Fruit fly (Drosophila melanogaster) whole organism, embryonic: Measurements from ENCODE around the gene SoxN.
A peak's percentile ranks its signal among the peaks of the same experiment; 100 is the strongest.

Source experiments
- CG10959 ChIP-seq: fragments of 200-800 bp; sonication (Bioruptor generic); IDR thresholded peaks from 2 replicates; pipeline ENCODE4 v1.3.6; 2022; ENCODE audit warnings: missing biosample characterization, missing genetic modification characterization
- CG14050 ChIP-seq: fragments of 200-800 bp; sonication (Bioruptor generic); IDR thresholded peaks from 3 replicates; pipeline ENCODE4 v1.3.6; 2022; ENCODE audit warnings: missing biosample characterization, missing genetic modification characterization
- CG15479 ChIP-seq: fragments of 200-800 bp; sonication (Bioruptor generic); optimal IDR thresholded peaks from 3 replicates; lab custom pipeline; 2019; ENCODE audit warnings: missing biosample characterization, mild to moderate bottlenecking, missing genetic modification characterization, moderate library complexity
- CG1832 ChIP-seq: fragments of 200-800 bp; sonication (Bioruptor generic); optimal IDR thresholded peaks from 2 replicates; lab custom pipeline; 2017; ENCODE audit warnings: missing biosample characterization, mild to moderate bottlenecking, missing genetic modification characterization, inconsistent platforms
- CG2129 ChIP-seq: fragments of 200-800 bp; sonication (Bioruptor generic); IDR thresholded peaks from 2 replicates; pipeline ENCODE4 v1.3.6; 2022; ENCODE audit warnings: missing biosample characterization, missing genetic modification characterization; ENCODE audit not compliant: partially characterized antibody
- CG2678 ChIP-seq: fragments of 200-800 bp; sonication (Bioruptor generic); optimal IDR thresholded peaks from 3 replicates; lab custom pipeline; 2019; ENCODE audit warnings: missing biosample characterization, mild to moderate bottlenecking, missing genetic modification characterization, moderate library complexity
- CG3407 ChIP-seq: fragments of 200-800 bp; sonication (Bioruptor generic); optimal IDR thresholded peaks from 2 replicates; lab custom pipeline; 2018; ENCODE audit warnings: missing biosample characterization, mild to moderate bottlenecking, missing genetic modification characterization
- CG42726 ChIP-seq: fragments of 200-800 bp; sonication (Bioruptor generic); IDR thresholded peaks from 2 replicates; pipeline ENCODE4 v1.3.6; 2022; ENCODE audit warnings: missing biosample characterization, missing genetic modification characterization; ENCODE audit not compliant: partially characterized antibody
- CG6813 ChIP-seq: fragments of 200-800 bp; sonication (Bioruptor generic); optimal IDR thresholded peaks from 2 replicates; lab custom pipeline; 2017; ENCODE audit warnings: missing biosample characterization, missing genetic modification characterization, mild to moderate bottlenecking, moderate library complexity, missing genetic modification reagents
- CG8290 ChIP-seq, 3 experiments: fragments of 200-800 bp; sonication (Bioruptor generic); optimal IDR thresholded peaks; 2 replicates each; lab custom pipeline; 2016 to 2019; ENCODE audit warnings: missing biosample characterization in 3 of 3, missing genetic modification characterization in 3 of 3, mild to moderate bottlenecking in 2 of 3, moderate library complexity in 1 of 3
- D ChIP-seq, 2 experiments: fragments of 200-800 bp in 1 of 2; fragments of >200 bp in 1 of 2; sonication (Bioruptor generic) in 1 of 2; optimal IDR thresholded peaks; 2 replicates in 1 of 2; 3 replicates in 1 of 2; lab custom pipeline; 2017; ENCODE audit warnings: mild to moderate bottlenecking in 1 of 2, missing biosample characterization in 1 of 2, missing genetic modification characterization in 1 of 2, missing genetic modification reagents in 1 of 2
- Gsc ChIP-seq: fragments of 200-800 bp; sonication (Bioruptor generic); IDR thresholded peaks from 2 replicates; pipeline ENCODE4 v1.3.6; 2022; ENCODE audit warnings: missing biosample characterization, missing genetic modification characterization
- Hey ChIP-seq: fragments of 200-800 bp; sonication (Bioruptor generic); optimal IDR thresholded peaks from 3 replicates; lab custom pipeline; 2018; ENCODE audit warnings: missing biosample characterization, mild to moderate bottlenecking, missing genetic modification characterization
- Meics ChIP-seq: fragments of 200-800 bp; sonication (Bioruptor generic); optimal IDR thresholded peaks from 2 replicates; lab custom pipeline; 2017; ENCODE audit warnings: missing biosample characterization, mild to moderate bottlenecking, missing genetic modification characterization
- Nf-YB ChIP-seq: fragments of 200-800 bp; sonication (Bioruptor generic); optimal IDR thresholded peaks from 3 replicates; lab custom pipeline; 2019; ENCODE audit warnings: missing biosample characterization, mild to moderate bottlenecking, missing genetic modification characterization, moderate library complexity
- Nf-YC ChIP-seq: fragments of 200-800 bp; optimal IDR thresholded peaks from 3 replicates; lab custom pipeline; 2019; ENCODE audit warnings: missing biosample characterization, mild to moderate bottlenecking, missing genetic modification characterization, moderate library complexity
- TFAM ChIP-seq: fragments of 200-800 bp; sonication (Bioruptor generic); optimal IDR thresholded peaks from 2 replicates; lab custom pipeline; 2017; ENCODE audit warnings: missing biosample characterization, missing genetic modification characterization, inconsistent platforms
- abd-A ChIP-seq: fragments of 200-800 bp; sonication (Bioruptor generic); optimal IDR thresholded peaks from 3 replicates; lab custom pipeline; 2019; ENCODE audit warnings: missing biosample characterization, mild to moderate bottlenecking, missing genetic modification characterization, moderate library complexity
- btn ChIP-seq: fragments of 200-800 bp; sonication (Bioruptor generic); optimal IDR thresholded peaks from 2 replicates; lab custom pipeline; 2016; ENCODE audit warnings: missing biosample characterization, missing genetic modification characterization
- crol ChIP-seq: fragments of 200-800 bp; sonication (Bioruptor generic); IDR thresholded peaks from 2 replicates; pipeline ENCODE4 v1.3.6; 2022; ENCODE audit warnings: missing biosample characterization, missing genetic modification characterization
- ewg ChIP-seq: fragments of 200-800 bp; sonication (Bioruptor generic); optimal IDR thresholded peaks from 3 replicates; lab custom pipeline; 2017; ENCODE audit warnings: mild to moderate bottlenecking, missing biosample characterization, missing genetic modification reagents, missing genetic modification characterization
- gsb-n ChIP-seq: fragments of 200-800 bp; sonication (Bioruptor generic); optimal IDR thresholded peaks from 3 replicates; lab custom pipeline; 2018; ENCODE audit warnings: missing biosample characterization, mild to moderate bottlenecking, missing genetic modification characterization
- hth ChIP-seq: fragments of >200 bp; optimal IDR thresholded peaks from 2 replicates; lab custom pipeline; 2017; ENCODE audit warnings: inconsistent platforms
- kni ChIP-seq: fragments of 200-800 bp; sonication (Bioruptor generic); optimal IDR thresholded peaks from 3 replicates; lab custom pipeline; 2017; ENCODE audit warnings: mild to moderate bottlenecking, missing biosample characterization, missing genetic modification reagents, missing genetic modification characterization
- oc ChIP-seq: fragments of 200-800 bp; sonication (Bioruptor generic); optimal IDR thresholded peaks from 2 replicates; lab custom pipeline; 2018; ENCODE audit warnings: missing biosample characterization, mild to moderate bottlenecking, missing genetic modification characterization, moderate library complexity
- pnt ChIP-seq: fragments of 200-800 bp; sonication (Bioruptor generic); optimal IDR thresholded peaks from 3 replicates; lab custom pipeline; 2016; ENCODE audit warnings: missing biosample characterization, missing genetic modification characterization
- pros ChIP-seq: fragments of 200-800 bp; sonication (Bioruptor generic); optimal IDR thresholded peaks from 3 replicates; lab custom pipeline; 2019; ENCODE audit warnings: missing biosample characterization, mild to moderate bottlenecking, missing genetic modification characterization, moderate library complexity
- tll ChIP-seq, 2 experiments: fragments of 200-800 bp in 1 of 2; fragments of >200 bp in 1 of 2; sonication (Bioruptor generic) in 1 of 2; optimal IDR thresholded peaks; 2 replicates each; lab custom pipeline; 2017 to 2019; ENCODE audit warnings: missing biosample characterization in 2 of 2, missing genetic modification characterization in 2 of 2, mild to moderate bottlenecking in 1 of 2, moderate library complexity in 1 of 2
- vfl ChIP-seq: fragments of 200-800 bp; sonication (Bioruptor generic); optimal IDR thresholded peaks from 2 replicates; lab custom pipeline; 2016; ENCODE audit warnings: missing biosample characterization, missing genetic modification characterization
- zen ChIP-seq: fragments of 200-800 bp; sonication (Bioruptor generic); optimal IDR thresholded peaks from 3 replicates; lab custom pipeline; 2018; ENCODE audit warnings: missing biosample characterization, mild to moderate bottlenecking, missing genetic modification characterization, moderate library complexity

The SoxN gene

dm6 chr2L:8794151-8794550 is 31.3 kb upstream of the SoxN start:
- TF ChIP-seq hth (lab: Kevin White, UChicago), result no peak
- no peak for TF ChIP-seq btn (GFP tag; lab: Kevin White, UChicago)
- peak; percentile 67 for TF ChIP-seq Nf-YB (GFP tag; lab: Kevin White, UChicago)
- peak; percentile 61 for TF ChIP-seq Nf-YC (tag; lab: Kevin White, UChicago)

dm6 chr2L:8799009-8799408 is 26.4 kb upstream of the SoxN start:
- TF ChIP-seq abd-A (tag; lab: Kevin White, UChicago) (peak; percentile 68), Hey (tag; lab: Kevin White, UChicago) (peak; percentile 18), Nf-YC (tag; lab: Kevin White, UChicago) (peak; percentile 93), crol (GFP tag; lab: Robert Waterston, UW) (peak; percentile 71), CG42726 (GFP tag; lab: Robert Waterston, UW) (0 out of 2 replicates have a peak, but pooled peaks have one; percentile 28), Gsc (0 out of 2 replicates have a peak, but pooled peaks have one; percentile 21), ewg (GFP tag; lab: Kevin White, UChicago) (peak; percentile 44), TFAM (GFP tag; lab: Kevin White, UChicago) (no peak), Nf-YB (GFP tag; lab: Kevin White, UChicago) (peak; percentile 91), CG2129 (GFP tag; lab: Robert Waterston, UW) (no peak), pnt (GFP tag; lab: Kevin White, UChicago) (no peak)

- peak; percentile 97 for TF ChIP-seq Hey (tag; lab: Kevin White, UChicago)
- no peak for TF ChIP-seq Meics
- TF ChIP-seq, all 482 proteins: peak for 1
These were observed 21.3 kb upstream of the SoxN start for dm6 chr2L:8804128-8804527.

dm6 chr2L:8809812-8810211 is 15.6 kb upstream of the SoxN start:
- TF ChIP-seq pros (GFP tag; lab: Kevin White, UChicago) (peak; percentile 80), kni (GFP tag; lab: Kevin White, UChicago) (peak; percentile 62), tll (GFP tag; optimal IDR thresholded peaks at IDR 0.05; lab: Kevin White, UChicago) (peak in 1 of 2 experiments; percentile 81), CG8290 (GFP tag; optimal IDR thresholded peaks at IDR 0.05; lab: Kevin White, UChicago) (no peak), CG8290 (tag; optimal IDR thresholded peaks at IDR 0.05; lab: Kevin White, UChicago) (no peak), oc (tag; lab: Kevin White, UChicago) (peak; percentile 81), vfl (GFP tag; lab: Kevin White, UChicago) (peak; percentile 31), CG10959 (GFP tag; lab: Robert Waterston, UW) (no peak), D (optimal IDR thresholded peaks at IDR 0.05; lab: Kevin White, UChicago) (peak; percentile 59), D (GFP tag; optimal IDR thresholded peaks at IDR 0.05; lab: Kevin White, UChicago) (no peak), CG3407 (no peak), CG1832 (GFP tag; lab: Kevin White, UChicago) (peak; percentile 57), zen (tag; lab: Kevin White, UChicago) (peak; percentile 70), CG15479 (peak; percentile 90)

dm6 chr2L:8817343-8817742 is 8.1 kb upstream of the SoxN start:
- TF ChIP-seq gsb-n (tag; lab: Kevin White, UChicago) (peak; percentile 0), Nf-YB (GFP tag; lab: Kevin White, UChicago) (peak; percentile 90), CG2678 (tag; lab: Kevin White, UChicago) (no peak), Nf-YC (tag; lab: Kevin White, UChicago) (peak; percentile 80), CG14050 (GFP tag; lab: Robert Waterston, UW) (no peak), CG6813 (no peak)
